Worm (Caenorhabditis elegans) whole organism, L1 larva: ENCODE measurements around the gene nlp-35.

Experiments
- ama-1 ChIP-seq: fragments of 150-350 bp; optimal IDR thresholded peaks from 2 replicates; lab custom pipeline; 2014
- blmp-1 ChIP-seq: fragments of 150-350 bp; optimal IDR thresholded peaks from 2 replicates; lab custom pipeline; 2014; ENCODE audit warnings: missing biosample characterization, missing genetic modification characterization
- efl-1 ChIP-seq, 4 experiments: fragments of 150-350 bp; optimal IDR thresholded peaks in 3 of 4; peaks in 1 of 4; 1 replicate in 1 of 4; 2 replicates in 3 of 4; lab custom pipeline; 2014; ENCODE audit warnings: missing biosample characterization in 2 of 4, missing genetic modification characterization in 2 of 4, missing genetic modification reagents in 2 of 4
- egl-27 ChIP-seq, 2 experiments: fragments of 150-350 bp in 1 of 2; sonication (generic microtip); optimal IDR thresholded peaks; 3 replicates each; lab custom pipeline; 2017 to 2018; ENCODE audit warnings: missing biosample characterization in 2 of 2, missing genetic modification characterization in 2 of 2, missing genetic modification reagents in 2 of 2
- elt-2 ChIP-seq: sonication (generic microtip); optimal IDR thresholded peaks from 2 replicates; lab custom pipeline; 2016; ENCODE audit warnings: missing genetic modification characterization, mild to moderate bottlenecking, inconsistent platforms, missing compliant biosample characterization, missing genetic modification reagents
- elt-3 ChIP-seq, 6 experiments: fragments of 150-350 bp in 1 of 6; sonication (generic microtip); optimal IDR thresholded peaks; 2 replicates each; lab custom pipeline; 2017 to 2018; ENCODE audit warnings: missing biosample characterization in 6 of 6, missing genetic modification characterization in 6 of 6, inconsistent platforms in 1 of 6
- jun-1 ChIP-seq: fragments of 150-350 bp; optimal IDR thresholded peaks from 2 replicates; lab custom pipeline; 2014; ENCODE audit warnings: missing biosample characterization, missing genetic modification reagents, missing genetic modification characterization
- lin-39 ChIP-seq: fragments of 150-350 bp; optimal IDR thresholded peaks from 2 replicates; lab custom pipeline; 2014; ENCODE audit warnings: missing biosample characterization, missing genetic modification reagents, missing genetic modification characterization
- nhr-76 ChIP-seq: sonication (generic microtip); optimal IDR thresholded peaks from 2 replicates; lab custom pipeline; 2017; ENCODE audit warnings: missing biosample characterization, missing genetic modification characterization
- pqm-1 ChIP-seq: sonication (generic microtip); optimal IDR thresholded peaks from 3 replicates; lab custom pipeline; 2017; ENCODE audit warnings: missing biosample characterization, missing genetic modification characterization
- vab-15 ChIP-seq: sonication (generic microtip); optimal IDR thresholded peaks from 2 replicates; lab custom pipeline; 2017; ENCODE audit warnings: missing genotype, mild to moderate bottlenecking, missing genetic modification characterization, missing compliant biosample characterization
- zip-4 ChIP-seq: fragments of 200-800 bp; sonication (Bioruptor generic); optimal IDR thresholded peaks from 2 replicates; lab custom pipeline; 2018; ENCODE audit warnings: mild to moderate bottlenecking, missing genetic modification characterization, moderate library complexity, missing compliant biosample characterization
- ztf-11 ChIP-seq, 2 experiments: sonication (generic microtip); optimal IDR thresholded peaks; 2 replicates each; lab custom pipeline; 2016 to 2017; ENCODE audit warnings: missing genetic modification characterization in 2 of 2, missing biosample characterization in 1 of 2, missing compliant biosample characterization in 1 of 2
- ztf-4 ChIP-seq: fragments of 150-350 bp; optimal IDR thresholded peaks from 2 replicates; lab custom pipeline; 2014; ENCODE audit warnings: missing biosample characterization, missing genetic modification characterization

- TF ChIP-seq zip-4: no peak
- TF ChIP-seq ztf-11 (tag; optimal IDR thresholded peaks at IDR 0.05; lab: Kevin White, UChicago): no peak
- no peak for TF ChIP-seq lin-39 (tag; lab: Kevin White, UChicago)
- no peak for TF ChIP-seq nhr-76 (tag; lab: Kevin White, UChicago)
- peak; percentile 100 for TF ChIP-seq blmp-1 (tag; lab: Kevin White, UChicago)
- TF ChIP-seq ama-1 (lab: Kevin White, UChicago): peak; percentile 49
- peak; percentile 15 for TF ChIP-seq ztf-4
- peak; percentile 77 for TF ChIP-seq elt-2
- peak; percentile 35 for TF ChIP-seq jun-1
- TF ChIP-seq egl-27 (tag; optimal IDR thresholded peaks at IDR 0.05; lab: Kevin White, UChicago): no peak
- peak; percentile 49 to 59 for TF ChIP-seq efl-1 (optimal IDR thresholded peaks at IDR 0.05; lab: Kevin White, UChicago)
- TF ChIP-seq efl-1 (GFP tag; optimal IDR thresholded peaks at IDR 0.05 in 1 of 2; lab: Kevin White, UChicago): peak; percentile 51 to 95
- no peak for TF ChIP-seq vab-15 (tag; lab: Kevin White, UChicago)
- TF ChIP-seq pqm-1 (tag; lab: Kevin White, UChicago): no peak
- peak in 1 of 6 experiments; percentile 51 for TF ChIP-seq elt-3 (tag; optimal IDR thresholded peaks at IDR 0.05; lab: Kevin White, UChicago)
These were observed 5.4 kb downstream of the nlp-35 start for ce11 chrIV:9513360-9513777.
